Fruit fly (Drosophila melanogaster) whole organism, embryonic: ENCODE results near the gene CG14273.

Experiments used
- Adf1 ChIP-seq: fragments of 200-800 bp; sonication (Bioruptor generic); IDR thresholded peaks from 2 replicates; pipeline ENCODE4 v1.3.6; 2022; ENCODE audit warnings: missing biosample characterization, missing genetic modification characterization
- Blimp-1 ChIP-seq: fragments of 200-800 bp; sonication (Bioruptor generic); optimal IDR thresholded peaks from 3 replicates; lab custom pipeline; 2018; ENCODE audit warnings: missing biosample characterization, missing genetic modification characterization, mild to moderate bottlenecking, moderate library complexity, missing genetic modification reagents
- CG11398 ChIP-seq: fragments of 200-800 bp; sonication (Bioruptor generic); optimal IDR thresholded peaks from 2 replicates; lab custom pipeline; 2016; ENCODE audit warnings: missing biosample characterization, missing genetic modification characterization
- CG11723 ChIP-seq: fragments of 200-800 bp; sonication (Bioruptor generic); optimal IDR thresholded peaks from 2 replicates; lab custom pipeline; 2017; ENCODE audit warnings: missing biosample characterization, mild to moderate bottlenecking, missing genetic modification characterization
- CG13624 ChIP-seq: fragments of 200-800 bp; sonication (Bioruptor generic); optimal IDR thresholded peaks from 2 replicates; lab custom pipeline; 2016; ENCODE audit warnings: missing biosample characterization, missing genetic modification characterization
- CG13775 ChIP-seq: fragments of 200-800 bp; sonication (Bioruptor generic); optimal IDR thresholded peaks from 3 replicates; lab custom pipeline; 2017; ENCODE audit warnings: missing biosample characterization, mild to moderate bottlenecking, missing genetic modification characterization
- CG14014 ChIP-seq: fragments of 200-800 bp; sonication (Bioruptor generic); IDR thresholded peaks from 2 replicates; pipeline ENCODE4 v1.3.6; 2022; ENCODE audit warnings: missing biosample characterization, missing genetic modification characterization
- CG14050 ChIP-seq: fragments of 200-800 bp; sonication (Bioruptor generic); IDR thresholded peaks from 3 replicates; pipeline ENCODE4 v1.3.6; 2022; ENCODE audit warnings: missing biosample characterization, missing genetic modification characterization
- CG14710 ChIP-seq: fragments of 200-800 bp; sonication (Bioruptor generic); optimal IDR thresholded peaks from 3 replicates; lab custom pipeline; 2019; ENCODE audit warnings: missing biosample characterization, mild to moderate bottlenecking, missing genetic modification characterization, moderate library complexity
- CG14860 ChIP-seq: fragments of 200-800 bp; sonication (Bioruptor generic); IDR thresholded peaks from 3 replicates; pipeline ENCODE4 v1.3.6; 2022; ENCODE audit warnings: missing biosample characterization, missing genetic modification characterization; ENCODE audit not compliant: partially characterized antibody
- CG1603 ChIP-seq: fragments of 200-800 bp; sonication (Bioruptor generic); optimal IDR thresholded peaks from 2 replicates; lab custom pipeline; 2019; ENCODE audit warnings: missing biosample characterization, mild to moderate bottlenecking, missing genetic modification characterization, moderate library complexity
- CG16779 ChIP-seq: fragments of 200-800 bp; sonication (Bioruptor generic); IDR thresholded peaks from 2 replicates; pipeline ENCODE4 v1.3.6; 2022; ENCODE audit warnings: missing biosample characterization, missing genetic modification characterization
- CG1792 ChIP-seq: fragments of 200-800 bp; sonication (Bioruptor generic); optimal IDR thresholded peaks from 2 replicates; lab custom pipeline; 2016; ENCODE audit warnings: missing biosample characterization, missing genetic modification characterization
- CG2678 ChIP-seq: fragments of 200-800 bp; sonication (Bioruptor generic); optimal IDR thresholded peaks from 3 replicates; lab custom pipeline; 2019; ENCODE audit warnings: missing biosample characterization, mild to moderate bottlenecking, missing genetic modification characterization, moderate library complexity
- CG2875 ChIP-seq: fragments of 200-800 bp; sonication (Bioruptor generic); optimal IDR thresholded peaks from 2 replicates; lab custom pipeline; 2017; ENCODE audit warnings: missing biosample characterization, mild to moderate bottlenecking, missing genetic modification characterization, missing genetic modification reagents
- CG34224 ChIP-seq: fragments of 200-800 bp; sonication (Bioruptor generic); IDR thresholded peaks from 3 replicates; pipeline ENCODE4 v1.3.6; 2022; ENCODE audit warnings: missing biosample characterization, missing genetic modification characterization; ENCODE audit not compliant: partially characterized antibody
- CG4617 ChIP-seq: fragments of 200-800 bp; sonication (Bioruptor generic); optimal IDR thresholded peaks from 3 replicates; lab custom pipeline; 2016; ENCODE audit warnings: missing biosample characterization, missing genetic modification characterization, borderline replicate concordance
- CG7839 ChIP-seq: fragments of 200-800 bp; sonication (Bioruptor generic); optimal IDR thresholded peaks from 3 replicates; lab custom pipeline; 2018; ENCODE audit warnings: missing biosample characterization, mild to moderate bottlenecking, missing genetic modification characterization, moderate library complexity
- CG7963 ChIP-seq: fragments of 200-800 bp; sonication (Bioruptor generic); IDR thresholded peaks from 3 replicates; pipeline ENCODE4 v1.3.6; 2022; ENCODE audit warnings: missing biosample characterization, missing genetic modification characterization; ENCODE audit not compliant: partially characterized antibody
- CG8359 ChIP-seq: fragments of 200-800 bp; sonication (Bioruptor generic); optimal IDR thresholded peaks from 2 replicates; lab custom pipeline; 2017; ENCODE audit warnings: missing biosample characterization, mild to moderate bottlenecking, missing genetic modification characterization, borderline replicate concordance
- Drgx ChIP-seq: fragments of 200-800 bp; sonication (Bioruptor generic); IDR thresholded peaks from 2 replicates; pipeline ENCODE4 v1.3.6; 2022; ENCODE audit warnings: missing biosample characterization, missing genetic modification characterization
- E2f1 ChIP-seq: fragments of 200-800 bp; sonication (Bioruptor generic); IDR thresholded peaks from 2 replicates; pipeline ENCODE4 v1.3.6; 2022; ENCODE audit warnings: missing biosample characterization, missing genetic modification characterization
- Gsc ChIP-seq: fragments of 200-800 bp; sonication (Bioruptor generic); IDR thresholded peaks from 2 replicates; pipeline ENCODE4 v1.3.6; 2022; ENCODE audit warnings: missing biosample characterization, missing genetic modification characterization
- H2.0 ChIP-seq: fragments of 200-800 bp; sonication (Bioruptor generic); IDR thresholded peaks from 2 replicates; pipeline ENCODE4 v1.3.6; 2022; ENCODE audit warnings: missing biosample characterization, missing genetic modification characterization
- HLH3B ChIP-seq: fragments of 200-800 bp; sonication (Bioruptor generic); IDR thresholded peaks from 2 replicates; pipeline ENCODE4 v1.3.6; 2022; ENCODE audit warnings: missing biosample characterization, missing genetic modification characterization
- Jarid2 ChIP-seq: fragments of 200-800 bp; sonication (Bioruptor generic); optimal IDR thresholded peaks from 3 replicates; lab custom pipeline; 2017; ENCODE audit warnings: mild to moderate bottlenecking, missing biosample characterization, missing genetic modification reagents, missing genetic modification characterization
- Max ChIP-seq: fragments of 200-800 bp; sonication (Bioruptor generic); optimal IDR thresholded peaks from 2 replicates; lab custom pipeline; 2016; ENCODE audit warnings: missing biosample characterization, mild to moderate bottlenecking, missing genetic modification characterization
- Meics ChIP-seq: fragments of 200-800 bp; sonication (Bioruptor generic); optimal IDR thresholded peaks from 2 replicates; lab custom pipeline; 2017; ENCODE audit warnings: missing biosample characterization, mild to moderate bottlenecking, missing genetic modification characterization
- NK7.1 ChIP-seq: fragments of 200-800 bp; sonication (Bioruptor generic); optimal IDR thresholded peaks from 3 replicates; lab custom pipeline; 2016; ENCODE audit warnings: missing biosample characterization, missing genetic modification characterization
- Nf-YC ChIP-seq: fragments of 200-800 bp; optimal IDR thresholded peaks from 3 replicates; lab custom pipeline; 2019; ENCODE audit warnings: missing biosample characterization, mild to moderate bottlenecking, missing genetic modification characterization, moderate library complexity
- Scr ChIP-seq: fragments of 200-800 bp; sonication (Bioruptor generic); IDR thresholded peaks from 2 replicates; pipeline ENCODE4 v1.3.6; 2022; ENCODE audit warnings: missing biosample characterization, missing genetic modification characterization; ENCODE audit not compliant: partially characterized antibody
- Six4 ChIP-seq: fragments of 200-800 bp; sonication (Bioruptor generic); optimal IDR thresholded peaks from 2 replicates; lab custom pipeline; 2016; ENCODE audit warnings: missing biosample characterization, missing genetic modification characterization
- Tbp ChIP-seq: fragments of >200 bp; optimal IDR thresholded peaks from 2 replicates; lab custom pipeline; 2018; ENCODE audit warnings: missing biosample characterization, missing genetic modification characterization
- Xrp1 ChIP-seq: fragments of 200-800 bp; sonication (Bioruptor generic); IDR thresholded peaks from 2 replicates; pipeline ENCODE4 v1.3.6; 2022; ENCODE audit warnings: missing biosample characterization, missing genetic modification characterization
- br ChIP-seq: fragments of >200 bp; optimal IDR thresholded peaks from 2 replicates; lab custom pipeline; 2017
- gro ChIP-seq: fragments of 200-800 bp; sonication (Bioruptor generic); optimal IDR thresholded peaks from 2 replicates; lab custom pipeline; 2016; ENCODE audit warnings: missing biosample characterization, missing genetic modification characterization
- gt ChIP-seq: fragments of 200-800 bp; sonication (Bioruptor generic); IDR thresholded peaks from 2 replicates; pipeline ENCODE4 v1.3.6; 2022; ENCODE audit warnings: missing biosample characterization, missing genetic modification characterization
- lbe ChIP-seq: fragments of 200-800 bp; sonication (Bioruptor generic); optimal IDR thresholded peaks from 2 replicates; lab custom pipeline; 2016; ENCODE audit warnings: missing biosample characterization, mild to moderate bottlenecking, missing genetic modification characterization
- lov ChIP-seq, 2 experiments: fragments of 200-800 bp in 1 of 2; fragments of >200 bp in 1 of 2; sonication (Bioruptor generic) in 1 of 2; IDR thresholded peaks in 1 of 2; optimal IDR thresholded peaks in 1 of 2; 2 replicates in 1 of 2; 3 replicates in 1 of 2; pipeline versions ENCODE4 v1.3.6 to Lab custom; 2017 to 2022; ENCODE audit warnings: missing biosample characterization in 1 of 2, missing genetic modification characterization in 1 of 2
- otp ChIP-seq: fragments of 200-800 bp; sonication (Bioruptor generic); IDR thresholded peaks from 3 replicates; pipeline ENCODE4, ENCODE4 v1.3.6; 2022; ENCODE audit warnings: missing biosample characterization, missing genetic modification characterization
- pb ChIP-seq: fragments of 200-800 bp; sonication (Bioruptor generic); optimal IDR thresholded peaks from 3 replicates; lab custom pipeline; 2016; ENCODE audit warnings: missing biosample characterization, missing genetic modification characterization
- pfk ChIP-seq: fragments of 200-800 bp; sonication (Bioruptor generic); optimal IDR thresholded peaks from 2 replicates; lab custom pipeline; 2018; ENCODE audit warnings: missing biosample characterization, mild to moderate bottlenecking, missing genetic modification characterization, moderate library complexity
- salm ChIP-seq: fragments of 200-800 bp; sonication (Bioruptor generic); optimal IDR thresholded peaks from 2 replicates; lab custom pipeline; 2018; ENCODE audit warnings: missing biosample characterization, mild to moderate bottlenecking, missing genetic modification characterization
- sqz ChIP-seq: fragments of 200-800 bp; sonication (Bioruptor generic); optimal IDR thresholded peaks from 3 replicates; lab custom pipeline; 2018; ENCODE audit warnings: missing biosample characterization, mild to moderate bottlenecking, missing genetic modification characterization
- wdn ChIP-seq: fragments of 200-800 bp; sonication (Bioruptor generic); IDR thresholded peaks from 2 replicates; pipeline ENCODE4 v1.3.6; 2022; ENCODE audit warnings: missing biosample characterization, missing genetic modification characterization
- z ChIP-seq: fragments of 200-800 bp; sonication (Bioruptor generic); IDR thresholded peaks from 3 replicates; pipeline ENCODE4 v1.3.6; 2022; ENCODE audit warnings: missing biosample characterization, missing genetic modification characterization
- zen ChIP-seq: fragments of 200-800 bp; sonication (Bioruptor generic); optimal IDR thresholded peaks from 3 replicates; lab custom pipeline; 2018; ENCODE audit warnings: missing biosample characterization, mild to moderate bottlenecking, missing genetic modification characterization, moderate library complexity

The CG14273 gene

DNA sequence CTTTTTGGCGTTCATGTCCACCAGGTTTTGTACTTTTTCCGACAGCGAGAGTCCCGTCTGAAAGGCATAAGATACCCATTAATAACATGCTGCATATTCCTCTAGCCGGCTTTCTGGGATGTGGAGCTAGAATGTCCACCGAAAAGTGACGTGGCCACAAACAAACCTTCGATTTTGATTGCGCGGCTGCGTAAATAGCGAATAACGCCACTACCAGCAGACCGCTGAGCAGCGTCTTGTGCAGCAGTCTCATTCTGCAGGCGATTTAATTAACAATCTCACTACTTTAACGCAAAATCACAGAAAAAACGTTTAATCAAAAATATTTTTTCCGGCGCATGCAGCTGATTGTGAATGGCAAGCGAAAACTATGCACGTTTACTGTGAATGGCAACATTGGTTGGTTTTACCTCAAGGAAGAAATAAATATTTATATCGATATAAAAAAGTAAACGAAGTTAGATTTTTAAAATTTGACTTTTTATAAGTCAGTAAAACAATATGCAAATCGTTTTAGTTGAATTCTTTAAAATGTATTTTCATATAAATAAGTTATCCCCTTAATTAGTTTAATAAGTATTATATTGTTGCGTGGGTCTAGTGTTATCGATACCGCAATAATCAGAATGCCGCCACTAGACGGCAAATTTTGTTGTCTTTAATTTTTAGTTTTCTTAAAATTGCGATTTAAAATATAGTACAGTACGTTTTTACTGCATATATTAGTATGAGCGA, 34.5 kb upstream of the CG14273 start, which contains the start of the genes Ostgamma and Mettl14 (continued):
- TF ChIP-seq HLH3B (GFP tag; lab: Robert Waterston, UW) (no peak), Max (GFP tag; lab: Kevin White, UChicago) (peak; percentile 16), CG14050 (no peak), Blimp-1 (GFP tag; lab: Kevin White, UChicago) (no peak), CG16779 (GFP tag; lab: Robert Waterston, UW) (no peak), gt (GFP tag; lab: Robert Waterston, UW) (no peak), CG7963 (GFP tag; lab: Robert Waterston, UW) (no peak), Xrp1 (GFP tag; lab: Robert Waterston, UW) (no peak), CG11398 (GFP tag; lab: Kevin White, UChicago) (no peak), CG14710 (tag; lab: Kevin White, UChicago) (peak; percentile 70), CG2678 (tag; lab: Kevin White, UChicago) (no peak), Drgx (GFP tag; lab: Robert Waterston, UW) (no peak), Gsc (GFP tag; lab: Robert Waterston, UW) (no peak), Tbp (GFP tag; lab: Kevin White, UChicago) (no peak), CG2875 (no peak), sqz (GFP tag; lab: Kevin White, UChicago) (no peak), CG13775 (GFP tag; lab: Kevin White, UChicago) (no peak), Adf1 (no peak), Six4 (GFP tag; lab: Kevin White, UChicago) (no peak), CG14860 (peak; percentile 66; the same call in 2 of the 3 replicates), CG34224 (peak; percentile 81), CG11723 (GFP tag; lab: Kevin White, UChicago) (no peak), zen (tag; lab: Kevin White, UChicago) (peak; percentile 3), otp (no peak), lov (optimal IDR thresholded peaks at IDR 0.05; lab: Kevin White, UChicago) (no peak), lov (GFP tag; IDR thresholded peaks at IDR 0.05; lab: Robert Waterston, UW) (no peak), br (lab: Kevin White, UChicago) (no peak), Nf-YC (tag; lab: Kevin White, UChicago) (peak; percentile 42), H2.0 (GFP tag; lab: Robert Waterston, UW) (no peak), lbe (peak; percentile 44), Jarid2 (GFP tag; lab: Kevin White, UChicago) (no peak), Scr (GFP tag; lab: Robert Waterston, UW) (peak; percentile 89), z (GFP tag; lab: Robert Waterston, UW) (no peak), pb (GFP tag; lab: Kevin White, UChicago) (no peak), pfk (GFP tag; lab: Kevin White, UChicago) (no peak), Meics (GFP tag; lab: Kevin White, UChicago) (no peak), wdn (GFP tag; lab: Robert Waterston, UW) (no peak), CG7839 (tag; lab: Kevin White, UChicago) (no peak), CG13624 (GFP tag; lab: Kevin White, UChicago) (no peak), CG4617 (GFP tag; lab: Kevin White, UChicago) (peak; percentile 76), NK7.1 (no peak), gro (GFP tag; lab: Kevin White, UChicago) (no peak), CG1792 (GFP tag; lab: Kevin White, UChicago) (no peak), salm (tag; lab: Kevin White, UChicago) (no peak), CG8359 (GFP tag; lab: Kevin White, UChicago) (no peak), E2f1 (GFP tag; lab: Robert Waterston, UW) (no peak), CG14014 (GFP tag; lab: Robert Waterston, UW) (no peak), CG1603 (tag; lab: Kevin White, UChicago) (peak; percentile 7)
- TF ChIP-seq, all 482 proteins: peak for 83
